Comparison of ENCODE assay signal across 2 fruit fly cellular contexts in the genomic region with DNA sequence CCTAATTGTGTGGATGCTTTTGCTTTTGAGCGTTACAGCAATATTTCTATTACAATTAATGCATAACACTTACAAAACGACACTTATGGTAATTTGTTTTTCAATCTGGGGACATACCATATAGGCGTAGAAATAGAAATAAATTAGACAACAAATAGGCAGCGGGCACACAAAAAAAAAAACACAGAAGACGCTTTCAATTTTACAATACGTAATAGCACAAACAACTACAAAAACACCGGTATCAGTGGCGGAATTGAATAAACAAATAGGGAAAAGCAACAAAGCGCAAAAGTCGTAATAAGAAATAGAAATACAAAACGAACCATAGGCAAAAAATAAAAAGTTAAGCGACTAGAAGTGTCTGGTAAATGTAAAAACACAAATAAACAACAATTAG.
TF ChIP-seq lines count a peak whose summit lies in the region.

No protein-coding gene starts in this region.

- TF ChIP-seq CTCF in whole organism, embryonic (GFP tag; optimal IDR thresholded peaks at IDR 0.05; lab: Kevin White, UChicago): no peak

TF ChIP-seq in whole organism, adult, 20 proteins besides CTCF, POLR2A, EP300 and RAD21:
- TF ChIP-seq cnc (optimal IDR thresholded peaks at IDR 0.05; lab: Kevin White, UChicago) (no peak), cic (GFP tag; optimal IDR thresholded peaks at IDR 0.05; lab: Kevin White, UChicago) (peak; percentile 51), kay (GFP tag; lab: Kevin White, UChicago; ENCODE audit: borderline replicate concordance) (peak; percentile 85)

TF ChIP-seq in whole organism, embryonic, 481 proteins besides CTCF, POLR2A, EP300 and RAD21:
- 0 out of 4 replicates have a peak, but pooled peaks have one; percentile 66 for TF ChIP-seq chinmo (GFP tag; IDR thresholded peaks at IDR 0.05; lab: Robert Waterston, UW; ENCODE audit: partially characterized antibody)
- no peak for TF ChIP-seq dmrt11E (tag; optimal IDR thresholded peaks at IDR 0.05; lab: Kevin White, UChicago)
- peak in 1 of 2 experiments; percentile 64 for TF ChIP-seq Pdp1 (GFP tag; optimal IDR thresholded peaks at IDR 0.05; lab: Kevin White, UChicago)
- TF ChIP-seq Nf-YA (GFP tag; IDR thresholded peaks at IDR 0.05; lab: Robert Waterston, UW): no peak
- TF ChIP-seq CG13624 (GFP tag; optimal IDR thresholded peaks at IDR 0.05; lab: Kevin White, UChicago): peak; percentile 10

Comparison
In these comparisons a context has a peak if more than half of its experiments do, and no peak if none do; other contexts are left out.
1. Of the 1 proteins assayed by ChIP-seq in both whole organism, embryonic and whole organism, adult: peak only in whole organism, embryonic: none; only in whole organism, adult: kay; in both: none; in neither: 0.